Worm (Caenorhabditis elegans) whole organism, young adult: ENCODE measurements around the gene H10D18.5.

Experiments
- B0019.2 ChIP-seq: fragments of 200-800 bp; sonication (Bioruptor generic); conservative IDR thresholded peaks from 2 replicates; pipeline ENCODE4 v1.3.6; 2022; ENCODE audit warnings: missing genetic modification reagents, missing genetic modification characterization, missing compliant biosample characterization
- F52B5.7 ChIP-seq: sonication (generic microtip); optimal IDR thresholded peaks from 2 replicates; lab custom pipeline; 2016; ENCODE audit warnings: mild to moderate bottlenecking, missing genetic modification characterization, missing compliant biosample characterization
- F57C9.4 ChIP-seq: sonication (generic microtip); optimal IDR thresholded peaks from 2 replicates; lab custom pipeline; 2017; ENCODE audit warnings: mild to moderate bottlenecking, missing genetic modification characterization, missing compliant biosample characterization
- K11D2.4 ChIP-seq: fragments of 200-800 bp; sonication (Bioruptor generic); IDR thresholded peaks from 2 replicates; pipeline ENCODE4 v1.3.6; 2022; ENCODE audit warnings: missing genetic modification reagents, missing genetic modification characterization, missing compliant biosample characterization
- T26A5.8 ChIP-seq: sonication (generic microtip); optimal IDR thresholded peaks from 2 replicates; lab custom pipeline; 2016; ENCODE audit warnings: missing genetic modification characterization, missing compliant biosample characterization
- Y53G8AR.9 ChIP-seq: fragments of 200-800 bp; sonication (Bioruptor generic); conservative IDR thresholded peaks from 2 replicates; pipeline ENCODE4 v1.3.6; 2022; ENCODE audit warnings: missing genetic modification reagents, missing genetic modification characterization, missing compliant biosample characterization
- Y56A3A.18 ChIP-seq: fragments of 200-800 bp; sonication (Bioruptor generic); IDR thresholded peaks from 2 replicates; pipeline ENCODE4 v1.3.6; 2022; ENCODE audit warnings: missing genetic modification reagents, missing genetic modification characterization, missing compliant biosample characterization
- ama-1 ChIP-seq, 3 experiments: fragments of 150-350 bp in 1 of 3; sonication (generic microtip) in 2 of 3; optimal IDR thresholded peaks; 2 replicates each; lab custom pipeline; 2014 to 2018; ENCODE audit warnings: missing biosample characterization in 2 of 3, missing genetic modification characterization in 2 of 3, missing genetic modification reagents in 2 of 3
- aptf-2 ChIP-seq: fragments of 200-800 bp; sonication (Bioruptor generic); conservative IDR thresholded peaks from 2 replicates; pipeline ENCODE4 v1.3.6; 2022; ENCODE audit warnings: missing genetic modification reagents, missing genetic modification characterization, missing compliant biosample characterization
- cebp-1 ChIP-seq, 2 experiments: fragments of 200-800 bp in 1 of 2; sonication (Bioruptor generic) in 1 of 2; sonication (generic microtip) in 1 of 2; IDR thresholded peaks in 1 of 2; optimal IDR thresholded peaks in 1 of 2; 2 replicates each; pipeline versions ENCODE4 v1.3.6 to Lab custom; 2017 to 2022; ENCODE audit warnings: missing compliant biosample characterization in 2 of 2, missing genetic modification characterization in 2 of 2, mild to moderate bottlenecking in 1 of 2, missing genetic modification reagents in 1 of 2, moderate library complexity in 1 of 2
- cebp-2 ChIP-seq: fragments of 200-800 bp; sonication (Bioruptor generic); IDR thresholded peaks from 2 replicates; pipeline ENCODE4 v1.3.6; 2022; ENCODE audit warnings: missing genetic modification characterization, missing compliant biosample characterization
- ceh-100 ChIP-seq: fragments of 200-800 bp; sonication (Bioruptor generic); IDR thresholded peaks from 2 replicates; pipeline ENCODE4 v1.3.6; 2022; ENCODE audit warnings: missing genetic modification reagents, missing genetic modification characterization, missing compliant biosample characterization
- ceh-27 ChIP-seq: fragments of 200-800 bp; sonication (Bioruptor generic); optimal IDR thresholded peaks from 2 replicates; lab custom pipeline; 2018; ENCODE audit warnings: mild to moderate bottlenecking, missing genetic modification characterization, moderate library complexity, missing compliant biosample characterization
- ceh-40 ChIP-seq: fragments of 200-800 bp; sonication (Bioruptor generic); IDR thresholded peaks from 2 replicates; pipeline ENCODE4 v1.3.6; 2022; ENCODE audit warnings: missing genetic modification characterization, missing compliant biosample characterization
- ceh-58 ChIP-seq: fragments of 200-800 bp; sonication (Bioruptor generic); IDR thresholded peaks from 2 replicates; pipeline ENCODE4 v1.3.6; 2022; ENCODE audit warnings: missing genetic modification characterization, missing compliant biosample characterization
- dpff-1 ChIP-seq: sonication (generic microtip); optimal IDR thresholded peaks from 2 replicates; lab custom pipeline; 2017; ENCODE audit warnings: mild to moderate bottlenecking, missing genetic modification characterization, missing compliant biosample characterization
- dpl-1 ChIP-seq: fragments of 150-350 bp; optimal IDR thresholded peaks from 2 replicates; lab custom pipeline; 2014; ENCODE audit warnings: missing biosample characterization, missing genetic modification reagents, missing genetic modification characterization
- efl-1 ChIP-seq: fragments of 150-350 bp; optimal IDR thresholded peaks from 2 replicates; lab custom pipeline; 2014; ENCODE audit warnings: missing biosample characterization, missing genetic modification reagents, missing genetic modification characterization
- ekl-4 ChIP-seq: fragments of 200-800 bp; sonication (Bioruptor generic); IDR thresholded peaks from 2 replicates; pipeline ENCODE4 v1.3.6; 2022; ENCODE audit warnings: missing genetic modification reagents, missing genetic modification characterization, missing compliant biosample characterization
- gei-17 ChIP-seq: fragments of 200-800 bp; sonication (Bioruptor generic); optimal IDR thresholded peaks from 2 replicates; lab custom pipeline; 2018; ENCODE audit warnings: mild to moderate bottlenecking, missing genetic modification characterization, missing compliant biosample characterization
- him-1 ChIP-seq: sonication (generic microtip); optimal IDR thresholded peaks from 2 replicates; lab custom pipeline; 2016; ENCODE audit warnings: missing genotype, missing genetic modification reagents, missing genetic modification characterization, missing compliant biosample characterization
- hlh-12 ChIP-seq: sonication (generic microtip); optimal IDR thresholded peaks from 2 replicates; lab custom pipeline; 2016; ENCODE audit warnings: missing genetic modification characterization, missing compliant biosample characterization
- hsf-1 ChIP-seq: fragments of 200-800 bp; sonication (Bioruptor generic); IDR thresholded peaks from 2 replicates; pipeline ENCODE4 v1.3.6; 2022; ENCODE audit warnings: missing genetic modification reagents, missing genetic modification characterization, missing compliant biosample characterization
- let-607 ChIP-seq, 2 experiments: fragments of 200-800 bp in 1 of 2; sonication (Bioruptor generic) in 1 of 2; sonication (generic microtip) in 1 of 2; optimal IDR thresholded peaks; 2 replicates each; lab custom pipeline; 2016 to 2018; ENCODE audit warnings: mild to moderate bottlenecking in 2 of 2, missing compliant biosample characterization in 2 of 2, missing genetic modification characterization in 2 of 2, moderate library complexity in 2 of 2, missing genotype in 1 of 2
- lin-40 ChIP-seq: sonication (generic microtip); optimal IDR thresholded peaks from 2 replicates; lab custom pipeline; 2016; ENCODE audit warnings: missing genetic modification characterization, mild to moderate bottlenecking, missing compliant biosample characterization, missing genotype, missing genetic modification reagents
- madf-6 ChIP-seq: fragments of 200-800 bp; sonication (Bioruptor generic); IDR thresholded peaks from 2 replicates; pipeline ENCODE4 v1.3.6; 2022; ENCODE audit warnings: missing genetic modification reagents, missing genetic modification characterization, missing compliant biosample characterization
- madf-8 ChIP-seq: fragments of 200-800 bp; sonication (Bioruptor generic); conservative IDR thresholded peaks from 2 replicates; pipeline ENCODE4 v1.3.6; 2022; ENCODE audit warnings: missing genetic modification reagents, missing genetic modification characterization, missing compliant biosample characterization
- mcd-1 ChIP-seq: fragments of 200-800 bp; sonication (Bioruptor generic); IDR thresholded peaks from 2 replicates; pipeline ENCODE4 v1.3.6; 2022; ENCODE audit warnings: missing genetic modification reagents, missing genetic modification characterization, missing compliant biosample characterization
- nfya-2 ChIP-seq: fragments of 200-800 bp; sonication (Bioruptor generic); IDR thresholded peaks from 2 replicates; pipeline ENCODE4 v1.3.6; 2022; ENCODE audit warnings: missing genetic modification reagents, missing genetic modification characterization, missing compliant biosample characterization
- nhr-120 ChIP-seq: fragments of 200-800 bp; sonication (Bioruptor generic); IDR thresholded peaks from 2 replicates; pipeline ENCODE4 v1.3.6; 2022; ENCODE audit warnings: missing genetic modification characterization, missing compliant biosample characterization
- nhr-179 ChIP-seq: sonication (generic microtip); optimal IDR thresholded peaks from 2 replicates; lab custom pipeline; 2016; ENCODE audit warnings: mild to moderate bottlenecking, missing genetic modification characterization, missing compliant biosample characterization
- nhr-27 ChIP-seq: fragments of 200-800 bp; sonication (Bioruptor generic); optimal IDR thresholded peaks from 2 replicates; lab custom pipeline; 2018; ENCODE audit warnings: mild to moderate bottlenecking, missing genetic modification characterization, moderate library complexity, missing compliant biosample characterization
- nhr-80 ChIP-seq: sonication (generic microtip); optimal IDR thresholded peaks from 2 replicates; lab custom pipeline; 2016; ENCODE audit warnings: missing genetic modification characterization, missing compliant biosample characterization
- pbrm-1 ChIP-seq: fragments of 200-800 bp; sonication (Bioruptor generic); IDR thresholded peaks from 2 replicates; pipeline ENCODE4 v1.3.6; 2022; ENCODE audit warnings: missing genetic modification reagents, missing genetic modification characterization, missing compliant biosample characterization
- snpc-4 ChIP-seq, 5 experiments: fragments of 150-350 bp in 1 of 5; sonication (generic microtip) in 4 of 5; optimal IDR thresholded peaks; 2 replicates each; lab custom pipeline; 2014 to 2018; ENCODE audit warnings: missing genetic modification characterization in 5 of 5, missing biosample characterization in 3 of 5, antibody characterized with exemption in 2 of 5, mild to moderate bottlenecking in 2 of 5, missing compliant biosample characterization in 2 of 5, missing genotype in 2 of 5, moderate library complexity in 2 of 5, missing genetic modification reagents in 1 of 5
- tbp1 ChIP-seq: fragments of 200-800 bp; sonication (Bioruptor generic); optimal IDR thresholded peaks from 2 replicates; lab custom pipeline; 2018; ENCODE audit warnings: mild to moderate bottlenecking, missing genetic modification characterization, missing compliant biosample characterization
- tbx-9 ChIP-seq: sonication (generic microtip); optimal IDR thresholded peaks from 2 replicates; lab custom pipeline; 2016; ENCODE audit warnings: borderline replicate concordance, missing genetic modification characterization, inconsistent platforms, missing compliant biosample characterization
- tlf-1 ChIP-seq: fragments of 200-800 bp; sonication (Bioruptor generic); optimal IDR thresholded peaks from 2 replicates; lab custom pipeline; 2018; ENCODE audit warnings: mild to moderate bottlenecking, missing genetic modification characterization, missing compliant biosample characterization
- unc-130 ChIP-seq: sonication (generic microtip); optimal IDR thresholded peaks from 2 replicates; lab custom pipeline; 2016; ENCODE audit warnings: missing genetic modification reagents, missing genetic modification characterization, missing compliant biosample characterization
- ztf-18 ChIP-seq: sonication (generic microtip); optimal IDR thresholded peaks from 2 replicates; lab custom pipeline; 2016; ENCODE audit warnings: missing genotype, mild to moderate bottlenecking, missing genetic modification characterization, missing compliant biosample characterization
- ztf-22 ChIP-seq: fragments of 200-800 bp; sonication (Bioruptor generic); optimal IDR thresholded peaks from 2 replicates; lab custom pipeline; 2018; ENCODE audit warnings: mild to moderate bottlenecking, missing genetic modification characterization, moderate library complexity, missing compliant biosample characterization
- ztf-25 ChIP-seq: fragments of 200-800 bp; sonication (Bioruptor generic); IDR thresholded peaks from 2 replicates; pipeline ENCODE4 v1.3.6; 2022; ENCODE audit warnings: missing genetic modification reagents, missing genetic modification characterization, missing compliant biosample characterization
- ztf-28 ChIP-seq: fragments of 200-800 bp; sonication (Bioruptor generic); IDR thresholded peaks from 2 replicates; pipeline ENCODE4 v1.3.6; 2022; ENCODE audit warnings: missing genetic modification reagents, missing genetic modification characterization, missing compliant biosample characterization
- ztf-3 ChIP-seq: fragments of 200-800 bp; sonication (Bioruptor generic); optimal IDR thresholded peaks from 2 replicates; lab custom pipeline; 2018; ENCODE audit warnings: mild to moderate bottlenecking, missing genetic modification characterization, missing compliant biosample characterization
- ztf-6 ChIP-seq: fragments of 200-800 bp; sonication (Bioruptor generic); IDR thresholded peaks from 2 replicates; pipeline ENCODE4 v1.3.6; 2022; ENCODE audit warnings: missing genetic modification reagents, missing genetic modification characterization, missing compliant biosample characterization

Gene H10D18.5

DNA sequence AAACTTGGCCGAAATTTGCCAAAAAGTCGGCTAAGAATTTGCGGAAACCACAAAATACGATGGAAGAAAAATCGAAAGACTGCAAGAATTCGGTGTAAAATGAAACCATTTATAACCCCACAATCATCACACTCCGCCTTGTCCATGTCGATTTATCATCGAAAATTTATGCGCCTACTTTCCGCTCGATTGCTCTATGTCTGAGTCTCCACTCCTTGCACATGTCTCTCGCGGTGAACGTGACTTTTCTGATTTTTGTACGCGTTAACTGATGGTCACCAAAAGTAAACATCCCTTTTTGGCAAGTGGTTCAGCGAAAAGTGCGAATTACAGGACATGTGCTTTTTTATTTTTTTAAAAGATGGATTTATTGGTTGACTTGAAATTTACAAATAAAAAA, 54.6 kb downstream of the H10D18.5 start (continued):
- TF ChIP-seq pbrm-1 (GFP tag; lab: Robert Waterston, UW): no peak
- TF ChIP-seq ztf-28: no peak
- TF ChIP-seq F52B5.7 (tag; lab: Kevin White, UChicago): no peak
- TF ChIP-seq tbx-9 (tag; lab: Kevin White, UChicago): no peak
- no peak for TF ChIP-seq gei-17 (GFP tag; lab: Kevin White, UChicago)
- no peak for TF ChIP-seq snpc-4 (GFP tag; optimal IDR thresholded peaks at IDR 0.05; lab: Kevin White, UChicago)
- no peak for TF ChIP-seq snpc-4 (tag; optimal IDR thresholded peaks at IDR 0.05; lab: Kevin White, UChicago)
- no peak for TF ChIP-seq cebp-1 (GFP tag; IDR thresholded peaks at IDR 0.05; lab: Robert Waterston, UW)
- TF ChIP-seq cebp-1 (tag; optimal IDR thresholded peaks at IDR 0.05; lab: Kevin White, UChicago): peak; percentile 27
- TF ChIP-seq ekl-4: 0 out of 2 replicates have a peak, but pooled peaks have one; percentile 41
- TF ChIP-seq unc-130 (GFP tag; lab: Kevin White, UChicago): no peak
- TF ChIP-seq ceh-58: no peak
- no peak for TF ChIP-seq ceh-27 (GFP tag; lab: Kevin White, UChicago)
- TF ChIP-seq ceh-100 (GFP tag; lab: Robert Waterston, UW): no peak
- no peak for TF ChIP-seq efl-1 (GFP tag; lab: Kevin White, UChicago)
- TF ChIP-seq ztf-22 (GFP tag; lab: Kevin White, UChicago): peak; percentile 24
- TF ChIP-seq K11D2.4 (GFP tag; lab: Robert Waterston, UW): no peak
- TF ChIP-seq mcd-1: no peak
- no peak for TF ChIP-seq tlf-1 (GFP tag; lab: Kevin White, UChicago)
- TF ChIP-seq ztf-18 (tag; lab: Kevin White, UChicago): no peak
- no peak for TF ChIP-seq hlh-12 (tag; lab: Kevin White, UChicago)
- TF ChIP-seq tbp1 (GFP tag; lab: Kevin White, UChicago): no peak
- TF ChIP-seq T26A5.8 (tag; lab: Kevin White, UChicago): no peak
- no peak for TF ChIP-seq ama-1 (optimal IDR thresholded peaks at IDR 0.05; lab: Kevin White, UChicago)
- TF ChIP-seq ama-1 (GFP tag; optimal IDR thresholded peaks at IDR 0.05; lab: Kevin White, UChicago): no peak
- no peak for TF ChIP-seq nfya-2 (GFP tag; lab: Robert Waterston, UW)
- TF ChIP-seq dpl-1 (GFP tag; lab: Kevin White, UChicago): no peak

DNA sequence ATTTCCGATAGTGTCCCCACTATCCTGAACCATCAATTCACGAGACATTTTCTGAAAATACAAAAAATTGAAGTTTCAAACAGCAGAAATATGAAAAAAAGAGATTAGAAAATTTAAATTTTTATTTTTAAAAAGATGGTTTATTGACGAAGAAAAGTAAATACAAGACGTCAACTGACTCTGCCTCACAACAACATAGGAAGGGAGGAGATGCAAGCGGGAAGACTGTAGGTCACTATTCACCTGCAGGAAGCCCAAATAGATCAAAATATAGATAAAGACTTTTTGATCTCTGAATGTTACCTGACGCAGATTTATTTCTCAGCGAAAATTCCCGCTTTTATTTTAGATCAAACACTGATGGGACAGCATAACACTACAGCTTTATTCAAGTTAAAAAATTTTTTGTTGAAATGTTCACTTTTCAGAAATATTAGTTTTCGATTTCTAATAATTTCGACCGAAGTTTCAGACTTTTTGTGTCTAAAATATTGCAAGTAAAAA, 55.4 kb downstream of the H10D18.5 start, which contains the start of gene cysl-3:
TSS of gene cysl-3 (minus strand) at position 51 of the 504 bp plus-strand sequence.
- no peak for TF ChIP-seq gei-17 (GFP tag; lab: Kevin White, UChicago)
- TF ChIP-seq dpff-1 (tag; lab: Kevin White, UChicago): no peak
- no peak for TF ChIP-seq lin-40 (tag; lab: Kevin White, UChicago)
- no peak for TF ChIP-seq B0019.2 (GFP tag; lab: Robert Waterston, UW)
- no peak for TF ChIP-seq mcd-1
- no peak for TF ChIP-seq nhr-179 (tag; lab: Kevin White, UChicago)
- TF ChIP-seq ama-1 (optimal IDR thresholded peaks at IDR 0.05; lab: Kevin White, UChicago): no peak
- TF ChIP-seq ama-1 (GFP tag; optimal IDR thresholded peaks at IDR 0.05; lab: Kevin White, UChicago): no peak
- TF ChIP-seq madf-6 (GFP tag; lab: Robert Waterston, UW): peak; percentile 85
- no peak for TF ChIP-seq ztf-25 (GFP tag; lab: Robert Waterston, UW)
- no peak for TF ChIP-seq him-1 (tag; lab: Kevin White, UChicago)
- no peak for TF ChIP-seq let-607 (tag; optimal IDR thresholded peaks at IDR 0.05; lab: Kevin White, UChicago)
- peak; percentile 65 for TF ChIP-seq madf-8 (GFP tag; lab: Robert Waterston, UW)
- TF ChIP-seq nhr-120: no peak
- TF ChIP-seq aptf-2: no peak
- TF ChIP-seq ztf-6 (GFP tag; lab: Robert Waterston, UW): no peak
- no peak for TF ChIP-seq ztf-3 (GFP tag; lab: Kevin White, UChicago)
- TF ChIP-seq Y53G8AR.9 (GFP tag; lab: Robert Waterston, UW): 0 out of 2 replicates have a peak, but pooled peaks have one; percentile 18
- TF ChIP-seq tbx-9 (tag; lab: Kevin White, UChicago): no peak
- peak; percentile 62 for TF ChIP-seq efl-1 (GFP tag; lab: Kevin White, UChicago)
- TF ChIP-seq nfya-2 (GFP tag; lab: Robert Waterston, UW): no peak
- no peak for TF ChIP-seq ceh-40 (GFP tag; lab: Robert Waterston, UW)
- no peak for TF ChIP-seq F57C9.4
- no peak for TF ChIP-seq nhr-80 (tag; lab: Kevin White, UChicago)
- no peak for TF ChIP-seq cebp-2 (GFP tag; lab: Robert Waterston, UW)
- no peak for TF ChIP-seq ztf-18 (tag; lab: Kevin White, UChicago)
- TF ChIP-seq nhr-27: no peak
- TF ChIP-seq hsf-1 (GFP tag; lab: Robert Waterston, UW): no peak
- no peak for TF ChIP-seq Y56A3A.18 (GFP tag; lab: Robert Waterston, UW)
